Fruit fly (Drosophila melanogaster) Kc167 (cell line): ENCODE results near the gene CG1074.

Experiments used
- Myc ChIP-seq: fragments of >200 bp; optimal IDR thresholded peaks from 2 replicates; lab custom pipeline; 2017; ENCODE audit warnings: missing external identifiers
- Sin3A ChIP-seq: fragments of >200 bp; optimal IDR thresholded peaks from 2 replicates; lab custom pipeline; 2018; ENCODE audit warnings: missing external identifiers
- h ChIP-seq: fragments of >200 bp; optimal IDR thresholded peaks from 3 replicates; lab custom pipeline; 2018; ENCODE audit warnings: missing external identifiers
- insv ChIP-seq: fragments of >200 bp; optimal IDR thresholded peaks from 3 replicates; lab custom pipeline; 2018; ENCODE audit warnings: missing external identifiers
- psq ChIP-seq: fragments of >200 bp; optimal IDR thresholded peaks from 2 replicates; lab custom pipeline; 2017; ENCODE audit warnings: missing external identifiers
- ttk ChIP-seq: sonication (Bioruptor generic); optimal IDR thresholded peaks from 2 replicates; lab custom pipeline; 2017; ENCODE audit warnings: missing external identifiers

DNA sequence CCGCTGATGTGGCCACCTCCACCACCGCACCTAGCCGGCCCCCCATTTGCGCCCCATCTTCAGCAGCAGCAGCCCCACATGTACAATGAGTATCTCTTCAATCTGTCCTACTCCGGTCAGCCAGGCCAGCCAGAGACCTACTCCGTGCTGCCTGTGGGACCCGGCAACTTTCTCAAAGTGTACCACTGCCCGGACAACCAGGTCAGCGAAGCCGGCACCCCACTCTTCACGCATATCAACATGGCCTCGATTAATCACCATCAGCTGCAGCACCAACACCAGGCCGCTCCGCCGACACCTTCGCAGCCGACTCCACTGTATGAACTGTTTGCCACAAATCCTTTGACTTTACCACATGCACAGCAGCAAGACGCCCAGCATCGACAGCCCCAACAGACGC, 4.1 kb downstream of the CG1074 start:
- no peak for TF ChIP-seq insv (lab: Kevin White, UChicago)
- TF ChIP-seq Myc (lab: Kevin White, UChicago): no peak
- no peak for TF ChIP-seq psq (lab: Kevin White, UChicago)
- peak; percentile 93 for TF ChIP-seq ttk (lab: Kevin White, UChicago)
- no peak for TF ChIP-seq h (lab: Kevin White, UChicago)
- TF ChIP-seq Sin3A (lab: Kevin White, UChicago): no peak
